Worm (Caenorhabditis elegans): Measurements from ENCODE around the gene cyk-3.

Gene cyk-3

ce11 chrIII:6019512-6020209 is at the start of gene cyk-3, which contains the start of gene npp-10:
TSS of gene cyk-3 (plus strand) at chrIII:6020159.
TSS of gene npp-10 (minus strand) at chrIII:6019562.
- TF ChIP-seq nhr-71 (tag; optimal IDR thresholded peaks at IDR 0.05) (no peak), efl-1 (optimal IDR thresholded peaks at IDR 0.05) (peak; percentile 70 to 78), efl-1 (GFP tag; optimal IDR thresholded peaks at IDR 0.05 in 1 of 2) (peak; percentile 74 to 96), nhr-20 (tag; optimal IDR thresholded peaks at IDR 0.05) (peak; percentile 32), skn-1 (tag; optimal IDR thresholded peaks at IDR 0.05) (no peak), unc-86 (tag; optimal IDR thresholded peaks at IDR 0.05) (no peak), elt-2 (tag; optimal IDR thresholded peaks at IDR 0.05) (no peak), alr-1 (tag; optimal IDR thresholded peaks at IDR 0.05; ENCODE audit: borderline replicate concordance) (no peak), rnt-1 (tag; optimal IDR thresholded peaks at IDR 0.05) (peak; percentile 64), aha-1 (tag; optimal IDR thresholded peaks at IDR 0.05) (no peak), lin-35 (GFP tag; optimal IDR thresholded peaks at IDR 0.05) (peak; percentile 63 to 77), lin-14 (GFP tag; optimal IDR thresholded peaks at IDR 0.05) (no peak), isw-1 (GFP tag; IDR thresholded peaks at IDR 0.05) (peak; percentile 24; the same call in 1 of the 2 replicates), zag-1 (tag; optimal IDR thresholded peaks at IDR 0.05) (no peak), aly-2 (tag; optimal IDR thresholded peaks at IDR 0.05) (no peak), nhr-28 (tag; optimal IDR thresholded peaks at IDR 0.05) (no peak), elt-3 (tag; optimal IDR thresholded peaks at IDR 0.05) (peak in 1 of 6 experiments; percentile 13), fos-1 (tag; optimal IDR thresholded peaks at IDR 0.05) (no peak), pqm-1 (tag; optimal IDR thresholded peaks at IDR 0.05) (no peak), ets-5 (GFP tag; IDR thresholded peaks at IDR 0.05) (no peak), ceh-63 (GFP tag; optimal IDR thresholded peaks at IDR 0.05) (no peak), nhr-11 (tag; optimal IDR thresholded peaks at IDR 0.05) (no peak), ceh-8 (GFP tag; optimal IDR thresholded peaks at IDR 0.05) (no peak), snu-23 (GFP tag; optimal IDR thresholded peaks at IDR 0.05) (peak; percentile 58), nhr-85 (tag) (peak; percentile 75), hpl-2 (GFP tag; optimal IDR thresholded peaks at IDR 0.05) (no peak), hlh-17 (GFP tag; optimal IDR thresholded peaks at IDR 0.05; ENCODE audit: borderline replicate concordance) (no peak), fkh-10 (GFP tag; optimal IDR thresholded peaks at IDR 0.05) (no peak), unc-30 (tag; optimal IDR thresholded peaks at IDR 0.05) (no peak), pag-3 (tag; optimal IDR thresholded peaks at IDR 0.05; ENCODE audit: borderline replicate concordance, insufficient read depth) (no peak), snpc-4 (tag; optimal IDR thresholded peaks at IDR 0.05) (no peak), mef-2 (tag; optimal IDR thresholded peaks at IDR 0.05) (no peak), ceh-88 (GFP tag; IDR thresholded peaks at IDR 0.05) (no peak), nhr-84 (tag; optimal IDR thresholded peaks at IDR 0.05) (no peak), tlp-1 (tag; optimal IDR thresholded peaks at IDR 0.05) (no peak), xbp-1 (tag; optimal IDR thresholded peaks at IDR 0.05) (peak; percentile 27), irx-1 (tag; optimal IDR thresholded peaks at IDR 0.05) (peak; percentile 29), nhr-77 (tag; optimal IDR thresholded peaks at IDR 0.05) (no peak), tbx-2 (tag; optimal IDR thresholded peaks at IDR 0.05) (no peak), dpl-1 (GFP tag; optimal IDR thresholded peaks at IDR 0.05) (peak; percentile 57 to 74 (median 71)), fkh-8 (tag; optimal IDR thresholded peaks at IDR 0.05) (no peak), dsc-1 (tag; optimal IDR thresholded peaks at IDR 0.05) (peak; percentile 1), nhr-19 (GFP tag; conservative IDR thresholded peaks at IDR 0.05) (peak; percentile 44), pax-3 (tag; optimal IDR thresholded peaks at IDR 0.05) (no peak), sup-37 (GFP tag; optimal IDR thresholded peaks at IDR 0.05) (no peak), ces-1 (GFP tag; optimal IDR thresholded peaks at IDR 0.05) (no peak), lin-39 (tag; optimal IDR thresholded peaks at IDR 0.05) (no peak), lsy-2 (tag; optimal IDR thresholded peaks at IDR 0.05) (peak in 1 of 2 experiments; percentile 78), lin-13 (GFP tag; optimal IDR thresholded peaks at IDR 0.05) (no peak), nhr-90 (tag; optimal IDR thresholded peaks at IDR 0.05; ENCODE audit: poor library complexity) (no peak), C16A3.4 (tag; optimal IDR thresholded peaks at IDR 0.05) (peak; percentile 57), egl-27 (tag; optimal IDR thresholded peaks at IDR 0.05) (no peak)
